Fruit fly (Drosophila melanogaster): ENCODE results near the gene Naa30A.

dm6 chrX:1298287-1298686, 43.6 kb upstream of the Naa30A start, which contains the start of gene CG32811:
- TF ChIP-seq CG8159 (tag; optimal IDR thresholded peaks at IDR 0.05) (no peak), CG12605 (GFP tag; IDR thresholded peaks at IDR 0.05) (no peak), fd96Ca (GFP tag; IDR thresholded peaks at IDR 0.05) (no peak), CG34367 (tag; optimal IDR thresholded peaks at IDR 0.05) (no peak), EcR (GFP tag; optimal IDR thresholded peaks at IDR 0.05) (no peak), CG32121 (GFP tag; IDR thresholded peaks at IDR 0.05) (no peak), gl (tag; optimal IDR thresholded peaks at IDR 0.05) (no peak)
